Worm (Caenorhabditis elegans) whole organism, midembryonic: ENCODE data around the gene gss-1.
"Not testable (repeated sequence)": the region's sequence is repeated elsewhere in the genome, so short reads cannot be mapped to it uniquely, and the experiment has no call there.

Source experiments
- T22C8.4 ChIP-seq: fragments of 200-800 bp; sonication (Bioruptor generic); IDR thresholded peaks from 2 replicates; pipeline ENCODE4 v1.3.6; 2022; ENCODE audit warnings: missing genetic modification characterization, missing compliant biosample characterization
- cog-1 ChIP-seq: sonication (generic microtip); optimal IDR thresholded peaks from 2 replicates; lab custom pipeline; 2016; ENCODE audit warnings: missing genetic modification characterization, missing compliant biosample characterization
- flt-1 ChIP-seq: fragments of 200-800 bp; sonication (Bioruptor generic); IDR thresholded peaks from 2 replicates; pipeline ENCODE4 v1.3.6; 2022; ENCODE audit warnings: missing genetic modification characterization, missing compliant biosample characterization
- klf-2 ChIP-seq: fragments of 200-800 bp; sonication (Bioruptor generic); conservative IDR thresholded peaks from 2 replicates; pipeline ENCODE4 v1.3.6; 2022; ENCODE audit warnings: missing genetic modification reagents, missing genetic modification characterization, missing compliant biosample characterization
- med-1 ChIP-seq: sonication (generic microtip); optimal IDR thresholded peaks from 2 replicates; lab custom pipeline; 2017; ENCODE audit warnings: missing genetic modification characterization, mild to moderate bottlenecking, missing compliant biosample characterization, antibody characterized with exemption, missing genetic modification reagents; ENCODE audit not compliant: insufficient read depth
- ref-1 ChIP-seq: fragments of 200-800 bp; sonication (Bioruptor generic); conservative IDR thresholded peaks from 2 replicates; pipeline ENCODE4 v1.3.6; 2022; ENCODE audit warnings: missing genetic modification reagents, missing genetic modification characterization, missing compliant biosample characterization
- tab-1 ChIP-seq: fragments of 200-800 bp; sonication (Bioruptor generic); IDR thresholded peaks from 2 replicates; pipeline ENCODE4 v1.3.6; 2022; ENCODE audit warnings: missing genetic modification characterization, missing compliant biosample characterization
- ztf-23 ChIP-seq: fragments of 200-800 bp; sonication (Bioruptor generic); IDR thresholded peaks from 2 replicates; pipeline ENCODE4 v1.3.6; 2022; ENCODE audit warnings: missing genetic modification reagents, missing genetic modification characterization, missing compliant biosample characterization
- ztf-29 ChIP-seq: fragments of 200-800 bp; sonication (Bioruptor generic); IDR thresholded peaks from 2 replicates; pipeline ENCODE4 v1.3.6; 2022; ENCODE audit warnings: missing genetic modification reagents, missing genetic modification characterization, missing compliant biosample characterization

The gss-1 gene

ce11 chrII:9416381-9417276 lies at the start of gene gss-1, which contains the start of gene chch-3:
gss-1 (minus strand) TSS chrII:9416431.
chch-3 (plus strand) TSS chrII:9417013.
- TF ChIP-seq ztf-29 (GFP tag; lab: Robert Waterston, UW), result no peak
- peak; percentile 31 for TF ChIP-seq cog-1 (tag; lab: Kevin White, UChicago)

ce11 chrII:9461881-9462280 lies 45.6 kb upstream of the gss-1 start, which contains the start of gene chil-21:
chil-21 (minus strand) TSS chrII:9461981.
- TF ChIP-seq tab-1; flt-1 (GFP tag; lab: Robert Waterston, UW); ref-1 (GFP tag; lab: Robert Waterston, UW): not testable (repeated sequence)

DNA sequence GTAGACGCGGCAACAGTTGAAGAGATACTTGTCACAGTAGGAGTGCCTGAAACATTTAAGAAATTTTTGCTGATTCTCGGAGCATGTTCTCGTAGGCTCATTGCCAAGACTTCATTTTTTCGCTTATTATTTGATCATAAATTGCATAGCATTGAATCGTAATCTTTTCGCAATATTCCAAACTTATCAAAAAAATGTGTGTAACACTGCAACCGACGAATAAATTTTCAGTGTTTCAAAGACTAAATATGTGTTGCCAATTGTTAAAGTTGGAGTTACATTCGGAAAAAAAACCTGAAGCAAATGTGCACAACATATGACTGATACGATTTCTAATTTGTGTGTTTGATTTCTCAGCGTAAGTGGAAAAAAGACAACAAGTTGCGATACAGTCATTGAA lies 43.2 kb upstream of the gss-1 start, which contains the start of gene R09D1.14:
R09D1.14 (minus strand) TSS at position 101 of the 400 bp plus-strand sequence.
- TF ChIP-seq med-1 (GFP tag; lab: Kevin White, UChicago); ref-1 (GFP tag; lab: Robert Waterston, UW); ztf-23 (GFP tag; lab: Robert Waterston, UW): not testable (repeated sequence)

DNA sequence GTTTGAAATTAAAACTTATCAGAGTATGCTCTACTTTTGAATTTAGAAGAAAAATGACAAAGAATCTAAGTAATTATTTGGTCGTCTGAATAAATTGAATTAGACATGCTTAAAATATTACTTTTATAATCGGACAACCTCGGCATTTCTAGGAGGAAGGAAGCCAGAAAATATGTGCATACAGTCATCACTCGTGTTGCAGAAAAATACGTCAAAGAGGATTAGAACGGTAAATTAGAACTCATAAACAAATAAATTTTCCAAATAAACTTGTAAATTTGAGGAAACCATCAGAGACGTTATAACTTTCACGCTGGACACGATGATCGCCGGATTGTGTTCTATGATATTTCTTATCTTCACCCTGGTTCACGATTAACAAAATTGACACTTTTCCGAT lies 38.1 kb upstream of the gss-1 start, which contains the start of gene chil-19:
chil-19 (minus strand) TSS at position 101 of the 400 bp plus-strand sequence.
- TF ChIP-seq med-1 (GFP tag; lab: Kevin White, UChicago) (no peak), flt-1 (GFP tag; lab: Robert Waterston, UW) (no peak), ref-1 (GFP tag; lab: Robert Waterston, UW) (no peak), T22C8.4 (GFP tag; lab: Robert Waterston, UW) (no peak)

- not testable (repeated sequence) for TF ChIP-seq klf-2, flt-1, ref-1 (GFP tag; lab: Robert Waterston, UW)
These were observed 35.9 kb upstream of the gss-1 start, which contains the start of gene R09D1.12 for ce11 chrII:9452172-9452571. R09D1.12 (minus strand) TSS chrII:9452272.

ce11 chrII:9447965-9448364 lies 31.7 kb upstream of the gss-1 start, which contains the start of gene chil-18:
chil-18 (plus strand) TSS chrII:9448265.
- TF ChIP-seq T22C8.4 (GFP tag; lab: Robert Waterston, UW) (no peak), ztf-23 (GFP tag; lab: Robert Waterston, UW) (no peak), flt-1 (GFP tag; lab: Robert Waterston, UW) (no peak), ref-1 (GFP tag; lab: Robert Waterston, UW) (no peak), cog-1 (tag; lab: Kevin White, UChicago) (no peak), klf-2 (GFP tag; lab: Robert Waterston, UW) (no peak), tab-1 (no peak), ztf-29 (GFP tag; lab: Robert Waterston, UW) (no peak), med-1 (GFP tag; lab: Kevin White, UChicago) (no peak)

- TF ChIP-seq cog-1 (tag; lab: Kevin White, UChicago), result no peak
- TF ChIP-seq flt-1 (GFP tag; lab: Robert Waterston, UW), result no peak
- no peak for TF ChIP-seq med-1 (GFP tag; lab: Kevin White, UChicago)
- TF ChIP-seq ref-1 (GFP tag; lab: Robert Waterston, UW), result no peak
- no peak for TF ChIP-seq ztf-23 (GFP tag; lab: Robert Waterston, UW)
- TF ChIP-seq tab-1, result no peak
- no peak for TF ChIP-seq klf-2 (GFP tag; lab: Robert Waterston, UW)
These were observed 29.1 kb upstream of the gss-1 start, which contains the start of gene R09D1.13 for ce11 chrII:9445368-9445767. R09D1.13 (minus strand) TSS chrII:9445468.

DNA sequence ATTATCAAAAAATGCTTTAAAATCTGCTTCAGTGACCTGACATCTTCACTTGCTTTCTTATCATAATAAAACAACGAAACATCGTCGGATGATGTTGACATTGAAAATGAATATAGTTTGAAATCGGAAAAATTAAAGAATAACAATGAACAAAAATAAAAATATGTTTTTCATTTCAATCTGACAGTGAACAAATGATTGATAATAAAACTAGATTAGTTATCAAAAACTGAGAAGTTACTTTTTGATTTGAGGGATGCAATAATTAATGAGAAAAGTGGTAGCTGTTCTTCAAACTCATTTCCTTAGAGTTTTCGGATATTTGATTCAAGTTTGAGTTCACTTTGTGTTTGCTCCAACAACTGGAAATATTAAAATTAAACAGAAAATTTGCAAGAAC lies 27.3 kb upstream of the gss-1 start, which contains the start of gene chil-15:
chil-15 (minus strand) TSS at position 101 of the 400 bp plus-strand sequence.
- TF ChIP-seq tab-1 (no peak), klf-2 (GFP tag; lab: Robert Waterston, UW) (no peak), ref-1 (GFP tag; lab: Robert Waterston, UW) (no peak), cog-1 (tag; lab: Kevin White, UChicago) (no peak), flt-1 (GFP tag; lab: Robert Waterston, UW) (no peak), T22C8.4 (GFP tag; lab: Robert Waterston, UW) (no peak), med-1 (GFP tag; lab: Kevin White, UChicago) (no peak), ztf-29 (GFP tag; lab: Robert Waterston, UW) (no peak), ztf-23 (GFP tag; lab: Robert Waterston, UW) (no peak)

DNA sequence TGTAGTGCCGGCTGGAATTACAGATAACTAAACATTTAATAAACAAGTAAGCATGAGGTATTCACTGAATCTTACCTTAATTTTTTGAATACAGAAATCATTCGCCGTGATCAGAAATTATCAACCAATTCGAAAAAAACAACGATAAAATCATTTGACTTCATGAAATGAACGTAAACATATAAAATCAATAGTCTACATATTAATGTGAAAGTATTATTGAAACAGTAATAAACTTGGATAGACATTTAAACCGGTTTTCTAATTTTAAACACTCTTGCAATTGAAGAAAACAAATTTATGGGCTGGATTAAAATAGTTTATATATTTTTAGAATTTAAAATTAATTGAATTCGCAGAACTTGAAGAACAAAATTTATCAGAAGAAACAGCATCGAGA lies 25.6 kb upstream of the gss-1 start, which contains the start of gene chil-16:
chil-16 (minus strand) TSS at position 101 of the 400 bp plus-strand sequence.
- no peak for TF ChIP-seq ztf-29 (GFP tag; lab: Robert Waterston, UW)
- TF ChIP-seq T22C8.4 (GFP tag; lab: Robert Waterston, UW), result no peak
- no peak for TF ChIP-seq cog-1 (tag; lab: Kevin White, UChicago)
- no peak for TF ChIP-seq klf-2 (GFP tag; lab: Robert Waterston, UW)
- TF ChIP-seq med-1 (GFP tag; lab: Kevin White, UChicago), result no peak
- TF ChIP-seq flt-1 (GFP tag; lab: Robert Waterston, UW), result no peak
- no peak for TF ChIP-seq ref-1 (GFP tag; lab: Robert Waterston, UW)
- TF ChIP-seq tab-1, result no peak
- TF ChIP-seq ztf-23 (GFP tag; lab: Robert Waterston, UW), result no peak
